Fruit fly (Drosophila melanogaster): ENCODE results near the gene OdsH.

Gene OdsH

DNA sequence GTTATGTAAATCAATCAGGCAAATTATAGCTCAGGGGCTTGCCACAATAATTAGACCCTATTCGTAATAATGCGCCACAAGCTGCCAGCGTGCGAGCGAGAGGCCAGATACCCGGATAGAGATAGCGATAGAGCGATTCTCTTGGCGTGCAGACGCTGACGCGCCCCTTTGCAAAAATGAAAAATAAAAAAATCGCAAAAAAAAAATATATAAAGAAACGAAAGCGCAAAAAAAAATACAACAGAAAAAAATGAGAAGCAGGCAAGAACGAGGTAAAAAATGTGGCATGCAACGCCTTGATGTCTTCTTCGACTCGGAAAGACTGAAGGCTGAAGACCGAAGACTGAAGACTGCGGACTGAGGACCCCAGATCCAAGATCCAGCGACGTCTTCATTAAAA lies 15.5 kb downstream of the OdsH start:
- TF ChIP-seq Hr83 (GFP tag; optimal IDR thresholded peaks at IDR 0.05; ENCODE audit: poor library complexity, severe bottlenecking) = no peak
- peak; percentile 25 for TF ChIP-seq Vsx2 (GFP tag; optimal IDR thresholded peaks at IDR 0.05; ENCODE audit: partially characterized antibody)
- TF ChIP-seq Hr78 (GFP tag; optimal IDR thresholded peaks at IDR 0.05) = no peak
- no peak for TF ChIP-seq brk (GFP tag; optimal IDR thresholded peaks at IDR 0.05)
- TF ChIP-seq dl (GFP tag; optimal IDR thresholded peaks at IDR 0.05; ENCODE audit: insufficient read depth in 1 of 2, partially characterized antibody in 2 of 2) = no peak

DNA sequence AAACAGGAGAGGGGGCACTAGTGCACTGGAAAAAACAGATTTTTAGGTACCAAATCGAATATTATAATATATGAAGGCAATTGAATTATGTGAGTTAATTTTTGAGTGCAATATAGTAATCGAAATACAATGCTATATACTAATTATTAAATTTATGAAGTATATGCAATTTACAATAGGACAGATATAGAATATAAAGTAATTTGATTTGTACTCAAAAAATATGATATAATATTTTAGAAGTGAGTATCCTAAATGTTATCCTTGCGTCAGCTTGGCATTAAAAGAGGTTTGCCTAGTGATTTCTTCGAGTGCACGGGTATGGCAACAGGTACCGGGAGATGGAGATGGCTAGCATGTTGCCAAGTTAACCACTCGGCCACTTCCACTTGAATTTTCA lies 16.2 kb downstream of the OdsH start:
- TF ChIP-seq fru (GFP tag; optimal IDR thresholded peaks at IDR 0.05) (peak; percentile 49), Sp1 (GFP tag; optimal IDR thresholded peaks at IDR 0.05) (peak; percentile 68), OdsH (GFP tag; optimal IDR thresholded peaks at IDR 0.05) (peak; percentile 87), jim (GFP tag; optimal IDR thresholded peaks at IDR 0.05) (no peak), br (GFP tag; optimal IDR thresholded peaks at IDR 0.05) (no peak), Rel (GFP tag; optimal IDR thresholded peaks at IDR 0.05) (no peak), Rel (tag; optimal IDR thresholded peaks at IDR 0.05) (no peak), rgr (GFP tag; optimal IDR thresholded peaks at IDR 0.05) (peak; percentile 37), dmrt93B (GFP tag; optimal IDR thresholded peaks at IDR 0.05) (peak; percentile 32), foxo (GFP tag; optimal IDR thresholded peaks at IDR 0.05) (peak in 1 of 2 experiments; percentile 66), h (GFP tag; optimal IDR thresholded peaks at IDR 0.05) (peak; percentile 46), Myc (optimal IDR thresholded peaks at IDR 0.05) (no peak), HLH106 (tag; optimal IDR thresholded peaks at IDR 0.05) (peak; percentile 61), ey (GFP tag; optimal IDR thresholded peaks at IDR 0.05) (peak; percentile 19), psq (GFP tag; optimal IDR thresholded peaks at IDR 0.05) (peak; percentile 28), N (GFP tag; optimal IDR thresholded peaks at IDR 0.05) (no peak), CG9705 (GFP tag; optimal IDR thresholded peaks at IDR 0.05) (peak; percentile 12)

DNA sequence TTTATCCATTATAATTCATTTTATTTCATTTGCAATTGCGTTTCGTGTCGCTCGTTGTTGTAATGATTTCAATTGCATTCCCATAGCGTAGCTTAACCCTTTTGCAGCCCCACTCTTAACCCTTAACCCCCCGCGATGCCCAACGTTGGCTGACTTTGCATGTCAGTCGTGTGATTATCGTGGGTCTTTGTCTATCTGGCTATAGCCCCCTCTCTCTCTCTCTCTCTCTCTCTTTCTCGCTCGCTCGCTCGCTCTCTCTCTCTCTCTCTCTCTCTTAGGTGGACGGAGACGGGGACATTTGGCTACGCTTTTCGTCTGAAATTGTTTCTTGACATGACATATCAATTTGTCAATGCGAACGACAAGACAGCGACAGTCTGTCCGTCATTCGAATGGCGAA lies 21.4 kb downstream of the OdsH start:
- TF ChIP-seq Dif (GFP tag; optimal IDR thresholded peaks at IDR 0.05; ENCODE audit: partially characterized antibody) = no peak

DNA sequence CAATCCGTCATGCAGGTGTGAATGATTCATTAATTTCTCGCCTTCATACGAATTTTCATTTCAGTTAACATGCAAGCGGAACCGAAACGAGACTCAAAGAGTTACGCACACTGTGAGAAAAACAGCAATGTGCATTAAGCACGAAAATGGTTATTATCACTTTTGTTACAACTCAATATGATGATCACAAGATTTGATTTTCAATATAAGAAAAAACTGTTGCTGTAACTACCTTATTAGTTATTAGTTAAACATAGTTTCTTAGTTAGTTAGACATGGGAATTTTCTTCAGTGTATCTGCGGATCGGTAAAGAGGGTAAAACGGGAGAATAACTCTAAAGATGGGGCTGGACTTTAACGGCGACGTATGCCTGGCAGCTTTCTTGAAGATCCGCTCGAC lies 24.0 kb downstream of the OdsH start:
- TF ChIP-seq h (GFP tag; optimal IDR thresholded peaks at IDR 0.05) = peak; percentile 70
- TF ChIP-seq OdsH (GFP tag; optimal IDR thresholded peaks at IDR 0.05) = peak; percentile 85
- peak; percentile 65 for TF ChIP-seq rgr (GFP tag; optimal IDR thresholded peaks at IDR 0.05)
- peak; percentile 62 for TF ChIP-seq br (GFP tag; optimal IDR thresholded peaks at IDR 0.05)
- no peak for TF ChIP-seq dl (GFP tag; optimal IDR thresholded peaks at IDR 0.05; ENCODE audit: insufficient read depth in 1 of 2, partially characterized antibody in 2 of 2)
- TF ChIP-seq Abd-B (GFP tag; optimal IDR thresholded peaks at IDR 0.05) = no peak
- TF ChIP-seq HLH106 (tag; optimal IDR thresholded peaks at IDR 0.05) = peak; percentile 68
- TF ChIP-seq psq (GFP tag; optimal IDR thresholded peaks at IDR 0.05) = peak; percentile 50
- TF ChIP-seq Hr78 (GFP tag; optimal IDR thresholded peaks at IDR 0.05) = no peak
- TF ChIP-seq CG9705 (GFP tag; optimal IDR thresholded peaks at IDR 0.05) = no peak
- TF ChIP-seq dmrt93B (GFP tag; optimal IDR thresholded peaks at IDR 0.05) = peak; percentile 37
- peak in 1 of 2 experiments; percentile 66 for TF ChIP-seq foxo (GFP tag; optimal IDR thresholded peaks at IDR 0.05)
- TF ChIP-seq Jra (GFP tag; optimal IDR thresholded peaks at IDR 0.05) = peak; percentile 57
- no peak for TF ChIP-seq Hr83 (GFP tag; optimal IDR thresholded peaks at IDR 0.05; ENCODE audit: poor library complexity, severe bottlenecking)
- TF ChIP-seq Sp1 (GFP tag; optimal IDR thresholded peaks at IDR 0.05) = peak; percentile 71
- no peak for TF ChIP-seq jim (GFP tag; optimal IDR thresholded peaks at IDR 0.05)
- peak; percentile 72 for TF ChIP-seq ey (GFP tag; optimal IDR thresholded peaks at IDR 0.05)
- peak; percentile 59 for TF ChIP-seq brk (GFP tag; optimal IDR thresholded peaks at IDR 0.05)
- no peak for TF ChIP-seq sage (GFP tag; optimal IDR thresholded peaks at IDR 0.05)
- no peak for TF ChIP-seq CrebA (GFP tag; optimal IDR thresholded peaks at IDR 0.05; ENCODE audit: borderline replicate concordance)
- TF ChIP-seq dsf (GFP tag; optimal IDR thresholded peaks at IDR 0.05; ENCODE audit: borderline replicate concordance) = no peak
- TF ChIP-seq woc (GFP tag; optimal IDR thresholded peaks at IDR 0.05) = peak; percentile 33
- TF ChIP-seq fru (GFP tag; optimal IDR thresholded peaks at IDR 0.05) = peak; percentile 68
- TF ChIP-seq Hnf4 (GFP tag; optimal IDR thresholded peaks at IDR 0.05) = peak; percentile 72

DNA sequence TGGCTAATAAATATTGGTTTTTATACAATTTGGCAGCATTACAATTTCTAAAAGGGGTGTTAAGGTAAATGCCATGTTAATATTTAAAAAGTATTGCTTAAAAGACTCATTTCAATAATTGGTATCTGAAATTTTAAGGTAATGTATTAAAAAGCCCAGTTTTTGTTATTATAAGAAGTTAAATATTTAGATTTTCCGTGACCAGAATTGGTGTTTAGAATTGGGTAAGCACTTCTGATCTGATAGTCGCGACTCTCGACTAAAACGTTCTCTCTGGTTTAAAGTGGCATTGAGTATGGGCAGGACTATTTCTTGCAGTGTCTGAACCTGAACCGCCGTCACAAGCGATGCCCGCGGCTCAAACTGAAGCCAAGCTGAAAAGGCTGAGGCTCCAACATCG lies 25.6 kb downstream of the OdsH start:
- TF ChIP-seq fru (GFP tag; optimal IDR thresholded peaks at IDR 0.05) (peak; percentile 40), OdsH (GFP tag; optimal IDR thresholded peaks at IDR 0.05) (peak; percentile 78), CG9705 (GFP tag; optimal IDR thresholded peaks at IDR 0.05) (no peak), woc (GFP tag; optimal IDR thresholded peaks at IDR 0.05) (peak; percentile 45), dl (GFP tag; optimal IDR thresholded peaks at IDR 0.05; ENCODE audit: insufficient read depth in 1 of 2, partially characterized antibody in 2 of 2) (no peak), Hnf4 (GFP tag; optimal IDR thresholded peaks at IDR 0.05) (peak; percentile 21), Sp1 (GFP tag; optimal IDR thresholded peaks at IDR 0.05) (peak; percentile 68), br (GFP tag; optimal IDR thresholded peaks at IDR 0.05) (peak; percentile 3), Vsx2 (GFP tag; optimal IDR thresholded peaks at IDR 0.05; ENCODE audit: partially characterized antibody) (no peak), pan (optimal IDR thresholded peaks at IDR 0.05) (no peak), dmrt93B (GFP tag; optimal IDR thresholded peaks at IDR 0.05) (peak; percentile 15), HLH106 (tag; optimal IDR thresholded peaks at IDR 0.05) (peak; percentile 58), CG32264 (GFP tag; optimal IDR thresholded peaks at IDR 0.05) (no peak), rgr (GFP tag; optimal IDR thresholded peaks at IDR 0.05) (peak; percentile 3), sage (GFP tag; optimal IDR thresholded peaks at IDR 0.05) (no peak), dsf (GFP tag; optimal IDR thresholded peaks at IDR 0.05; ENCODE audit: borderline replicate concordance) (no peak), ey (GFP tag; optimal IDR thresholded peaks at IDR 0.05) (peak; percentile 44), Myc (optimal IDR thresholded peaks at IDR 0.05) (no peak), foxo (GFP tag; optimal IDR thresholded peaks at IDR 0.05) (peak in 1 of 2 experiments; percentile 45), Abd-B (GFP tag; optimal IDR thresholded peaks at IDR 0.05) (no peak), h (GFP tag; optimal IDR thresholded peaks at IDR 0.05) (peak; percentile 54), sv (GFP tag; optimal IDR thresholded peaks at IDR 0.05) (no peak), N (GFP tag; optimal IDR thresholded peaks at IDR 0.05) (no peak), psq (GFP tag; optimal IDR thresholded peaks at IDR 0.05) (peak; percentile 31)

Data from whole organism, wandering third instar larva.